Worm (Caenorhabditis elegans): ENCODE measurements around the gene chk-2.

DNA sequence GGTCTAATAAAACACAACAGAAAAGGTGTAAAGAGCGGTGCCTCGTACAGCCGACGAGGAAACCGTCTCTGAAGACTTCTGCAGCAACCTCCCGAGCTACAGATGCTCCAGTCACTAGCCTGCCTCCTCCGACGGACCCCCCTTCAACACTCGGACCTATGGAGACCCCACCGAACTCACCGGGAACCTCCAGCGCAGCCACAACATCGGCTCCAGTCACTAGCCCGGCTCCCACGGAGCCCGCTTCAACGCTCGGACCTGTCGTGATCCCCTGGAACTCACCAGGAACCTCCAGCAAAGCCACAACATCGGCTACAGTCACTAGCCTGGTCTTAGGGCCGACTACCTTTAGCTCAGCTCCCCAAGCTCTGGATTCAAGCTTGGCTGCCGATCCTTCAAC, 55.6 kb downstream of the chk-2 start:
- TF ChIP-seq C17E4.6 (GFP tag; IDR thresholded peaks at IDR 0.05) (no peak), nhr-80 (tag; optimal IDR thresholded peaks at IDR 0.05) (no peak), hlh-12 (tag; optimal IDR thresholded peaks at IDR 0.05) (no peak), atf-7 (tag; optimal IDR thresholded peaks at IDR 0.05) (no peak), ama-1 (optimal IDR thresholded peaks at IDR 0.05) (no peak), ama-1 (GFP tag; optimal IDR thresholded peaks at IDR 0.05) (no peak), chd-7 (tag; optimal IDR thresholded peaks at IDR 0.05) (no peak), Y56A3A.18 (GFP tag; IDR thresholded peaks at IDR 0.05) (no peak), him-1 (tag; optimal IDR thresholded peaks at IDR 0.05) (no peak)

Data from whole organism, young adult.